Worm (Caenorhabditis elegans): Measurements from ENCODE around the gene F35B12.9.

The F35B12.9 gene

DNA sequence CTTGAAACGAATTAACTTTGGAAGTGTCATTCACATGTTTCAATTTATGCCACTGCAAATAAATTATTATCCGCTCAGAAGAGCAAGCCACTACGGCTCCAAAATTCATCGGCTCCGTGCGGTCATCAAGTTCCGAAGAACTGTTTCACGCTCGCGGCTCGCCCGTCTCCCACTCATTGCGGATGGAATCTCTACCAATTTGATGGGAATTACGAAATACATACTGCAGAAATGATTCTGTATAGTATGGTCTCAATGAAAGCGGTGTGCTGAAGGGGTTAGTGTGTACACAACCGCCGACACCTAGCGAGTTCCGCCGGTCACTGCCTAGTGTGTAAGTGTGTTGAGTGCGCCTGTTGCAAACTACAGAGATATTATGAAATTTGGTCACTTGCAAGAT, 15.8 kb upstream of the F35B12.9 start:
- TF ChIP-seq mep-1 (tag; optimal IDR thresholded peaks at IDR 0.05) (no peak), sptf-1 (tag; optimal IDR thresholded peaks at IDR 0.05) (no peak), unc-62 (GFP tag; optimal IDR thresholded peaks at IDR 0.05) (no peak), ceh-39 (tag; optimal IDR thresholded peaks at IDR 0.05) (no peak), elt-1 (tag; optimal IDR thresholded peaks at IDR 0.05; ENCODE audit: borderline replicate concordance, insufficient read depth) (no peak), blmp-1 (tag; optimal IDR thresholded peaks at IDR 0.05) (no peak)

DNA sequence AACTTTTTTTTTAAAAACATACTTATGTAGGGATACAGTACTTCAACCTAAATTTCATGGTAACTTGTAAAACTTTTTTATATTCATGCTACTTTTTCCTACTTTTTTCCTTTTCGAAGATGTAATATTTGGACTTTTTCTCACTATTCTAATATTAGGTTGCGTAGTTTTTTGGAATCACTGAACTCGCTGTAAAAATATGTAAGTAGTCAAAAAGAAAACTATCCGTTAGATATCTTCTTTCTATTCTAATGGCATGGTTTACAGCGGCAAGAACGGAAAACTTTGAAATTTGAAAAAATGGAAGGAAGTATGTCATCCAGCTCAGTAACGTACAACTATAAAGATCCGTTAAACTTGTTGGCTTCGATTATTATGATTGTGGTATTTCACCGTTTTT, 11.5 kb upstream of the F35B12.9 start, which contains the start of gene srx-82:
TSS of gene srx-82 (plus strand) at position 301 of the 400 bp plus-strand sequence.
- TF ChIP-seq sptf-1 (tag; optimal IDR thresholded peaks at IDR 0.05) (no peak), nhr-76 (tag; optimal IDR thresholded peaks at IDR 0.05) (no peak), unc-62 (GFP tag; optimal IDR thresholded peaks at IDR 0.05) (no peak)

DNA sequence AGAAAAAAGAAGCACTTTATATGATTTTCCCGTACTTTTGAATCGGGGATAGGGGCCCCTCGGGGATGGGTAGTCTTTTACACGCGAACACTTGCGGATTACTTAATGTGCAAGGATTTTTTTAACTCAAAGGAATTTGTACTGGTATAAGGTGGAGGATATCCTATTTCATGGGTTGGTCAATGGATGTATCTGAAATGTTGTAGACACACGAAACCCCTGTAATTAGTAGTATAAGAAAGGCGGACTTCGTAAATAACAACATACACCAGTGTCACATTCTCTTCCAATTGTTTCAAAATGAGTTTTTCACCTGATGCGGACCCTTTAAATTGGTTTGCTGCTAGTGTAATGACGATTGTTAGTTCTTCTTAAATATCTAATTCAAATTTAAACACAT, 7.5 kb upstream of the F35B12.9 start, which contains the start of gene srx-80:
TSS of gene srx-80 (plus strand) at position 301 of the 400 bp plus-strand sequence.
- TF ChIP-seq zip-8 (tag; optimal IDR thresholded peaks at IDR 0.05), result no peak
- no peak for TF ChIP-seq nhr-28 (tag; optimal IDR thresholded peaks at IDR 0.05)
- TF ChIP-seq blmp-1 (tag; optimal IDR thresholded peaks at IDR 0.05), result no peak

DNA sequence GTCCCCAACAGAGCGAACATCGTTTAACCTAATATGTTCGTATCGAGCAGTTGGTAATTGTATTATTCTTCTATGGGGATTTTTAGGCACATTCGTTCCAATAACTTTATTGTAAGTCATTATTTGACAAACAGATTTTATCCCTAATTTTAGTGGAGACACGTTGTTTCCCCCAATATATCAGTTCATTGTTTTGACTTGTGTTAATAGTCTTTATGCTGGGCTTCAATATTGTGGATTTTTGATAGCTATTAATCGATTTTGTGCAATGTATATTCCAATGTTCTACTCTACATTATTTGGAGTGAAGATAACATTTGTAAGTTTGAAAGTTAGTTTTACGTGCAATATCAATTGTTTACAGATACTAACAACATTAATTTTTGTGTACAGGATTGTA, 7.1 kb upstream of the F35B12.9 start:
- TF ChIP-seq mab-5 (tag; optimal IDR thresholded peaks at IDR 0.05), result no peak
- no peak for TF ChIP-seq M03D4.4 (tag; optimal IDR thresholded peaks at IDR 0.05)
- TF ChIP-seq flh-1 (GFP tag; optimal IDR thresholded peaks at IDR 0.05), result no peak
- no peak for TF ChIP-seq pha-4 (tag; optimal IDR thresholded peaks at IDR 0.05)
- TF ChIP-seq unc-62 (GFP tag; optimal IDR thresholded peaks at IDR 0.05), result no peak

DNA sequence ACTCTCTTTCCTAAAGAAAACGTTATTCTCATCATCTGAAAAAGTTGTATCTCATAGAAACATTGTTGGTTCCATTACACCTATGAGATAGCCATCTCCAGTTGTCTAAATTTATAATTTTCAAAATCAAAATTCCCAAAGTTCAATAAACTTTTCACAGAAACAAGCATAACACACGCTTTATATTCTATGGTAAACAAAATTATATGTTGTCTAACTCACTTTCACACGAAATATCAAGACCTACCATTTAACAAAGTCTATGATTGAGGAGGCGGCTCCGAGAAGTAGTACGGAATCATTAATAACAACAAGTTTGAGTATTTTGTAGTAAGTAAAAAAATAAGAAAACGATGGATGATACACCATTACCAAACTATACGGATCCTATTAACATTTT, 2.2 kb upstream of the F35B12.9 start, which contains the start of gene srx-84:
TSS of gene srx-84 (plus strand) at position 301 of the 400 bp plus-strand sequence.
- no peak for TF ChIP-seq ham-2 (GFP tag; optimal IDR thresholded peaks at IDR 0.05)
- TF ChIP-seq mab-5 (tag; optimal IDR thresholded peaks at IDR 0.05), result no peak
- no peak for TF ChIP-seq ztf-11 (tag; optimal IDR thresholded peaks at IDR 0.05)
- no peak for TF ChIP-seq sptf-1 (tag; optimal IDR thresholded peaks at IDR 0.05)
- no peak for TF ChIP-seq zip-8 (tag; optimal IDR thresholded peaks at IDR 0.05)
- no peak for TF ChIP-seq M03D4.4 (tag; optimal IDR thresholded peaks at IDR 0.05)
- TF ChIP-seq elt-1 (tag; optimal IDR thresholded peaks at IDR 0.05; ENCODE audit: borderline replicate concordance, insufficient read depth), result no peak
- TF ChIP-seq lin-32 (GFP tag; optimal IDR thresholded peaks at IDR 0.05), result no peak
- no peak for TF ChIP-seq nhr-2 (tag; optimal IDR thresholded peaks at IDR 0.05)
- no peak for TF ChIP-seq unc-62 (GFP tag; optimal IDR thresholded peaks at IDR 0.05)
- no peak for TF ChIP-seq ceh-83 (GFP tag; optimal IDR thresholded peaks at IDR 0.05)
- TF ChIP-seq hlh-1 (tag; optimal IDR thresholded peaks at IDR 0.05), result no peak
- TF ChIP-seq lsy-2 (tag; optimal IDR thresholded peaks at IDR 0.05), result no peak
- no peak for TF ChIP-seq nhr-237 (tag; optimal IDR thresholded peaks at IDR 0.05)
- TF ChIP-seq mls-2 (tag; optimal IDR thresholded peaks at IDR 0.05), result no peak
- TF ChIP-seq nhr-76 (tag; optimal IDR thresholded peaks at IDR 0.05), result no peak
- no peak for TF ChIP-seq flh-1 (GFP tag; optimal IDR thresholded peaks at IDR 0.05)
- TF ChIP-seq nhr-12 (tag; optimal IDR thresholded peaks at IDR 0.05), result no peak

DNA sequence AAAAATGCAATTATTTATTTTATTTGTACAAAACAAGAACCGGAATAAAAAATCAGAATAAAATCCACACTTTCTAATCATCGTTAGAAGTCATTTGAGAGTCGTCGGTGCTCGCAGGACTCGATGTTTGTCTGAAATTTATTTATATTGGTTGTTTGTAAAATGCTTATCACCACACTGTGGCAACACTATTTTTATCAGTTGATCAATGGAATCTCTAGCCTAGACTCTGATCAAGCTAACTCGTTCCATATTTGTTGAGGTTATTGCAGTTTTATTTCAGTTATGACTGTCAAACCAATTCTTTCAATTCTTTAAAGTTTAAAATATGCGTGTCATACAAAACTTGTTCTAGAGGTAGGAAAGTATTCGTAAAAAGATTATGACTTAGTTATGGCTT, 3.5 kb downstream of the F35B12.9 start, which contains the start of gene dhs-20:
TSS of gene dhs-20 (minus strand) at position 80 of the 400 bp plus-strand sequence.
- no peak for TF ChIP-seq mep-1 (tag; optimal IDR thresholded peaks at IDR 0.05)
- TF ChIP-seq ces-1 (GFP tag; optimal IDR thresholded peaks at IDR 0.05), result no peak

DNA sequence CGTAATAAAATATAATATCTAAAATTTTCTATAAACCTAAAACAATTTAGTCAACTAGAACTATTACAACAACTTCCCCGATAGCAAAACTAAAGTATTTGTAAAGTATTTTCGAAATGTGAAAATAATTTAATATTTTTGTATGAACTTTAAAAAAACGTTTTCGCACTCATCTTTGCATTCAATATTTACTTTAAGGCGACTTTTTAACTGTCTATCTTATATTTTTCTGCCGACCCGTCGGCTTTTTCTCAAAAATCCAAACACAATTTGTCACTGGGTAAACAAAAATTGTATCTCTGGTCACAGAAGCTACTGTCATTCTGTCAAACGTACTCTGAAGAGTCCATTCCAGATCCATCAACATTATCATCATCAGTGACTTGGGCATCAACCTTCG, 4.3 kb downstream of the F35B12.9 start:
- TF ChIP-seq ceh-83 (GFP tag; optimal IDR thresholded peaks at IDR 0.05) (no peak), lsy-2 (tag; optimal IDR thresholded peaks at IDR 0.05) (no peak), lin-32 (GFP tag; optimal IDR thresholded peaks at IDR 0.05) (no peak), nhr-237 (tag; optimal IDR thresholded peaks at IDR 0.05) (no peak), snpc-4 (tag; optimal IDR thresholded peaks at IDR 0.05) (no peak), tbx-8 (GFP tag; optimal IDR thresholded peaks at IDR 0.05) (no peak), blmp-1 (tag; optimal IDR thresholded peaks at IDR 0.05) (no peak), lin-13 (tag; optimal IDR thresholded peaks at IDR 0.05) (no peak), unc-39 (tag; optimal IDR thresholded peaks at IDR 0.05) (no peak), ces-1 (GFP tag; optimal IDR thresholded peaks at IDR 0.05) (no peak), unc-62 (GFP tag; optimal IDR thresholded peaks at IDR 0.05) (no peak), sptf-1 (tag; optimal IDR thresholded peaks at IDR 0.05) (no peak)
